Fruit fly (Drosophila melanogaster) whole organism, embryonic: ENCODE results near the gene Dlip1.

ENCODE experiments used
- CG1024 ChIP-seq: fragments of 200-800 bp; sonication (Bioruptor generic); IDR thresholded peaks from 2 replicates; pipeline ENCODE4 v1.3.6; 2022; ENCODE audit warnings: missing biosample characterization, missing genetic modification characterization
- CG10431 ChIP-seq: fragments of 200-800 bp; sonication (Bioruptor generic); optimal IDR thresholded peaks from 3 replicates; lab custom pipeline; 2018; ENCODE audit warnings: missing biosample characterization, mild to moderate bottlenecking, missing genetic modification characterization
- CG10654 ChIP-seq: fragments of 200-800 bp; sonication (Bioruptor generic); optimal IDR thresholded peaks from 2 replicates; lab custom pipeline; 2016; ENCODE audit warnings: missing biosample characterization, missing genetic modification characterization
- CG11696 ChIP-seq: fragments of 200-800 bp; sonication (Bioruptor generic); IDR thresholded peaks from 2 replicates; pipeline ENCODE4 v1.3.6; 2022; ENCODE audit warnings: missing biosample characterization, missing genetic modification characterization
- CG13296 ChIP-seq: fragments of 200-800 bp; sonication (Bioruptor generic); optimal IDR thresholded peaks from 3 replicates; lab custom pipeline; 2018; ENCODE audit warnings: missing biosample characterization, mild to moderate bottlenecking, missing genetic modification characterization
- CG13624 ChIP-seq: fragments of 200-800 bp; sonication (Bioruptor generic); optimal IDR thresholded peaks from 2 replicates; lab custom pipeline; 2016; ENCODE audit warnings: missing biosample characterization, missing genetic modification characterization
- CG13894 ChIP-seq: fragments of 200-800 bp; sonication (Bioruptor generic); optimal IDR thresholded peaks from 3 replicates; lab custom pipeline; 2018; ENCODE audit warnings: missing biosample characterization, mild to moderate bottlenecking, missing genetic modification characterization, moderate library complexity
- CG1603 ChIP-seq: fragments of 200-800 bp; sonication (Bioruptor generic); optimal IDR thresholded peaks from 2 replicates; lab custom pipeline; 2019; ENCODE audit warnings: missing biosample characterization, mild to moderate bottlenecking, missing genetic modification characterization, moderate library complexity
- CG18011 ChIP-seq: fragments of 200-800 bp; sonication (Bioruptor generic); optimal IDR thresholded peaks from 2 replicates; lab custom pipeline; 2017; ENCODE audit warnings: missing biosample characterization, missing genetic modification characterization, mild to moderate bottlenecking, moderate library complexity, missing genotype
- CG18619 ChIP-seq: fragments of 200-800 bp; sonication (Bioruptor generic); optimal IDR thresholded peaks from 3 replicates; lab custom pipeline; 2017; ENCODE audit warnings: missing biosample characterization, mild to moderate bottlenecking, missing genetic modification characterization
- CG2199 ChIP-seq: fragments of 200-800 bp; sonication (Bioruptor generic); IDR thresholded peaks from 3 replicates; pipeline ENCODE4 v1.3.6; 2022; ENCODE audit warnings: missing biosample characterization, missing genetic modification characterization
- CG3281 ChIP-seq: fragments of 200-800 bp; sonication (Bioruptor generic); optimal IDR thresholded peaks from 3 replicates; lab custom pipeline; 2017; ENCODE audit warnings: missing biosample characterization, mild to moderate bottlenecking, missing genetic modification characterization
- CG34376 ChIP-seq: fragments of 200-800 bp; sonication (Bioruptor generic); optimal IDR thresholded peaks from 2 replicates; lab custom pipeline; 2018; ENCODE audit warnings: missing biosample characterization, mild to moderate bottlenecking, missing genetic modification characterization
- CG4328 ChIP-seq: fragments of 200-800 bp; sonication (Bioruptor generic); optimal IDR thresholded peaks from 3 replicates; lab custom pipeline; 2017; ENCODE audit warnings: missing biosample characterization, missing genetic modification reagents, missing genetic modification characterization
- CG6765 ChIP-seq: fragments of 200-800 bp; sonication (Bioruptor generic); optimal IDR thresholded peaks from 3 replicates; lab custom pipeline; 2017; ENCODE audit warnings: missing biosample characterization, mild to moderate bottlenecking, missing genetic modification characterization
- CG7556 ChIP-seq: fragments of 200-800 bp; sonication (Bioruptor generic); optimal IDR thresholded peaks from 2 replicates; lab custom pipeline; 2017; ENCODE audit warnings: missing biosample characterization, mild to moderate bottlenecking, missing genetic modification characterization
- CG7786 ChIP-seq: fragments of 200-800 bp; sonication (Bioruptor generic); optimal IDR thresholded peaks from 2 replicates; lab custom pipeline; 2016; ENCODE audit warnings: missing biosample characterization, missing genetic modification characterization
- CG7928 ChIP-seq: fragments of 200-800 bp; sonication (Bioruptor generic); optimal IDR thresholded peaks from 2 replicates; lab custom pipeline; 2017; ENCODE audit warnings: missing biosample characterization, mild to moderate bottlenecking, missing genetic modification characterization
- Dbx ChIP-seq: fragments of 200-800 bp; sonication (Bioruptor generic); IDR thresholded peaks from 3 replicates; pipeline ENCODE4 v1.3.6; 2022; ENCODE audit warnings: missing biosample characterization, missing genetic modification characterization
- Dip3 ChIP-seq: fragments of 200-800 bp; sonication (Bioruptor generic); optimal IDR thresholded peaks from 3 replicates; lab custom pipeline; 2016; ENCODE audit warnings: missing biosample characterization, missing genetic modification characterization
- Dll ChIP-seq: fragments of 200-800 bp; sonication (Bioruptor generic); IDR thresholded peaks from 4 replicates; pipeline ENCODE4 v1.3.6; 2022; ENCODE audit warnings: missing biosample characterization, missing genetic modification characterization; ENCODE audit not compliant: partially characterized antibody
- ERR ChIP-seq: fragments of 200-800 bp; sonication (Bioruptor generic); optimal IDR thresholded peaks from 2 replicates; lab custom pipeline; 2016; ENCODE audit warnings: missing biosample characterization, missing genetic modification characterization
- HLH54F ChIP-seq: fragments of 200-800 bp; sonication (Bioruptor generic); optimal IDR thresholded peaks from 3 replicates; lab custom pipeline; 2016; ENCODE audit warnings: missing biosample characterization, missing genetic modification characterization
- Hr39 ChIP-seq: fragments of >200 bp; optimal IDR thresholded peaks from 2 replicates; lab custom pipeline; 2017
- Lim3 ChIP-seq: fragments of 200-800 bp; sonication (Bioruptor generic); IDR thresholded peaks from 2 replicates; pipeline ENCODE4 v1.3.6; 2022; ENCODE audit warnings: missing biosample characterization, missing genetic modification characterization
- Max ChIP-seq: fragments of 200-800 bp; sonication (Bioruptor generic); optimal IDR thresholded peaks from 2 replicates; lab custom pipeline; 2016; ENCODE audit warnings: missing biosample characterization, mild to moderate bottlenecking, missing genetic modification characterization
- Med ChIP-seq: fragments of 200-800 bp; sonication (Bioruptor generic); peaks from one replicate; lab custom pipeline; 2016; ENCODE audit warnings: missing biosample characterization, missing genetic modification characterization, mild to moderate bottlenecking, inconsistent platforms, moderate library complexity
- NfI ChIP-seq: fragments of 200-800 bp; sonication (Bioruptor generic); optimal IDR thresholded peaks from 3 replicates; lab custom pipeline; 2018; ENCODE audit warnings: missing biosample characterization, mild to moderate bottlenecking, missing genetic modification characterization, moderate library complexity
- Oli ChIP-seq: fragments of 200-800 bp; sonication (Bioruptor generic); optimal IDR thresholded peaks from 2 replicates; lab custom pipeline; 2018; ENCODE audit warnings: missing biosample characterization, mild to moderate bottlenecking, missing genetic modification characterization, moderate library complexity
- Pdp1 ChIP-seq, 2 experiments: fragments of 200-800 bp; sonication (Bioruptor generic); optimal IDR thresholded peaks; 3 replicates each; lab custom pipeline; 2016; ENCODE audit warnings: missing biosample characterization in 2 of 2, missing genetic modification characterization in 2 of 2, mild to moderate bottlenecking in 1 of 2, moderate library complexity in 1 of 2
- abd-A ChIP-seq: fragments of 200-800 bp; sonication (Bioruptor generic); optimal IDR thresholded peaks from 3 replicates; lab custom pipeline; 2019; ENCODE audit warnings: missing biosample characterization, mild to moderate bottlenecking, missing genetic modification characterization, moderate library complexity
- al ChIP-seq: fragments of 200-800 bp; sonication (Bioruptor generic); IDR thresholded peaks from 2 replicates; pipeline ENCODE4 v1.3.6; 2022; ENCODE audit warnings: missing biosample characterization, missing genetic modification characterization
- az2 ChIP-seq: fragments of 200-800 bp; sonication (Bioruptor generic); optimal IDR thresholded peaks from 3 replicates; lab custom pipeline; 2016; ENCODE audit warnings: missing biosample characterization, missing genetic modification characterization
- bbx ChIP-seq: fragments of 200-800 bp; sonication (Bioruptor generic); IDR thresholded peaks from 2 replicates; pipeline ENCODE4 v1.3.6; 2022; ENCODE audit warnings: missing biosample characterization, missing genetic modification characterization; ENCODE audit not compliant: partially characterized antibody
- chinmo ChIP-seq: fragments of 200-800 bp; sonication (Bioruptor generic); IDR thresholded peaks from 4 replicates; pipeline ENCODE4 v1.3.6; 2022; ENCODE audit warnings: missing biosample characterization, missing genetic modification characterization; ENCODE audit not compliant: partially characterized antibody
- corto ChIP-seq: fragments of 200-800 bp; sonication (Bioruptor generic); optimal IDR thresholded peaks from 2 replicates; lab custom pipeline; 2016; ENCODE audit warnings: missing biosample characterization, mild to moderate bottlenecking, missing genetic modification characterization, moderate library complexity
- da ChIP-seq: fragments of 200-800 bp; sonication (Bioruptor generic); optimal IDR thresholded peaks from 2 replicates; lab custom pipeline; 2016; ENCODE audit warnings: missing biosample characterization, missing genetic modification characterization
- exex ChIP-seq: fragments of 200-800 bp; sonication (Bioruptor generic); optimal IDR thresholded peaks from 4 replicates; lab custom pipeline; 2018; ENCODE audit warnings: missing biosample characterization, mild to moderate bottlenecking, missing genetic modification characterization, moderate library complexity
- fru ChIP-seq: fragments of >200 bp; optimal IDR thresholded peaks from 2 replicates; lab custom pipeline; 2017
- ftz-f1 ChIP-seq: fragments of 200-800 bp; sonication (Bioruptor generic); optimal IDR thresholded peaks from 2 replicates; lab custom pipeline; 2016; ENCODE audit warnings: missing biosample characterization, missing genetic modification characterization
- gem ChIP-seq: fragments of 200-800 bp; sonication (Bioruptor generic); optimal IDR thresholded peaks from 2 replicates; lab custom pipeline; 2019; ENCODE audit warnings: missing biosample characterization, mild to moderate bottlenecking, missing genetic modification characterization, moderate library complexity
- hth ChIP-seq: fragments of >200 bp; optimal IDR thresholded peaks from 2 replicates; lab custom pipeline; 2017; ENCODE audit warnings: inconsistent platforms
- mirr ChIP-seq: fragments of 200-800 bp; sonication (Bioruptor generic); optimal IDR thresholded peaks from 3 replicates; lab custom pipeline; 2018; ENCODE audit warnings: missing biosample characterization, mild to moderate bottlenecking, missing genetic modification characterization
- nerfin-1 ChIP-seq: fragments of 200-800 bp; sonication (Bioruptor generic); optimal IDR thresholded peaks from 3 replicates; lab custom pipeline; 2019; ENCODE audit warnings: missing biosample characterization, mild to moderate bottlenecking, missing genetic modification characterization, moderate library complexity
- pzg ChIP-seq: fragments of 200-800 bp; sonication (Bioruptor generic); optimal IDR thresholded peaks from 3 replicates; lab custom pipeline; 2018; ENCODE audit warnings: missing biosample characterization, mild to moderate bottlenecking, missing genetic modification characterization, moderate library complexity
- ranshi ChIP-seq: fragments of 200-800 bp; sonication (Bioruptor generic); IDR thresholded peaks from 2 replicates; pipeline ENCODE4 v1.3.6; 2022; ENCODE audit warnings: missing biosample characterization, missing genetic modification characterization
- stc ChIP-seq: fragments of 200-800 bp; sonication (Bioruptor generic); IDR thresholded peaks from 2 replicates; pipeline ENCODE4 v1.3.6; 2022; ENCODE audit warnings: missing biosample characterization, missing genetic modification characterization
- sug ChIP-seq: fragments of 200-800 bp; optimal IDR thresholded peaks from 2 replicates; lab custom pipeline; 2019; ENCODE audit warnings: missing biosample characterization, mild to moderate bottlenecking, missing genetic modification characterization, moderate library complexity
- zen2 ChIP-seq: fragments of 200-800 bp; sonication (Bioruptor generic); IDR thresholded peaks from 3 replicates; pipeline ENCODE4 v1.3.6; 2022; ENCODE audit warnings: missing biosample characterization, missing genetic modification characterization; ENCODE audit not compliant: partially characterized antibody

The Dlip1 gene

DNA sequence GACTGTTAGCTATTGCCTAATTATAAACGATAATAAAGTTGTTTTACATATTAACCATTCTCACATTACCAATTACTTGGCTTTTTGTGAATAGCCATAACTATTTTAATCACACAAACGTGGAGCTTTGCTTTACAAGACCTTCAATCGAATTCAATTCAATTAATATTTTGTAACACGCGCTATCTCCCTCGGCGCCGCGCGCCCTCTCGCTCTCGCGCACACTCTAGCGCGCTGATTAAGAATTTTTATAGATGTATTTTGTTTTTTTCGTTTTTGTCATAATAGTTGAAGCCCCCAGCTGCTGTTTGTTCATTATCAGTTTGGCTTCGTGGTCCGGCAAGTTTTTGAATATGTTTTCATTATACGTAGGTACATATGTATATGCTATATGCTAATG, 42.7 kb downstream of the Dlip1 start (continued):
- peak in 1 of 2 experiments; percentile 80 for TF ChIP-seq Pdp1 (GFP tag; optimal IDR thresholded peaks at IDR 0.05; lab: Kevin White, UChicago)
- TF ChIP-seq CG18619 (GFP tag; lab: Kevin White, UChicago): no peak
- TF ChIP-seq CG3281 (GFP tag; lab: Kevin White, UChicago): peak; percentile 7
- peak; percentile 83 for TF ChIP-seq ftz-f1 (GFP tag; lab: Kevin White, UChicago)
- peak; percentile 55; the same call in 1 of the 2 replicates for TF ChIP-seq Lim3 (GFP tag; lab: Robert Waterston, UW)
- 0 out of 3 replicates have a peak, but pooled peaks have one; percentile 45 for TF ChIP-seq CG2199 (GFP tag; lab: Robert Waterston, UW)
- no peak for TF ChIP-seq CG10654 (GFP tag; lab: Kevin White, UChicago)
- no peak for TF ChIP-seq hth (lab: Kevin White, UChicago)
- TF ChIP-seq CG13624: no peak
- TF ChIP-seq mirr (GFP tag; lab: Kevin White, UChicago): peak; percentile 96
- peak; percentile 51 for TF ChIP-seq Med (GFP tag; lab: Kevin White, UChicago)
- TF ChIP-seq CG34376 (GFP tag; lab: Kevin White, UChicago): peak; percentile 86
- no peak for TF ChIP-seq Dll (GFP tag; lab: Robert Waterston, UW)
- no peak for TF ChIP-seq CG4328 (GFP tag; lab: Kevin White, UChicago)
- no peak for TF ChIP-seq gem (tag; lab: Kevin White, UChicago)
- peak; percentile 95 for TF ChIP-seq sug (tag; lab: Kevin White, UChicago)
- TF ChIP-seq CG13296: peak; percentile 13
- TF ChIP-seq nerfin-1 (tag; lab: Kevin White, UChicago): no peak
- peak; percentile 85 for TF ChIP-seq exex (tag; lab: Kevin White, UChicago)
- peak; percentile 89 for TF ChIP-seq abd-A (tag; lab: Kevin White, UChicago)
- TF ChIP-seq bbx (GFP tag; lab: Robert Waterston, UW): no peak
- TF ChIP-seq ranshi (GFP tag; lab: Robert Waterston, UW): no peak
- no peak for TF ChIP-seq Dip3 (GFP tag; lab: Kevin White, UChicago)

DNA sequence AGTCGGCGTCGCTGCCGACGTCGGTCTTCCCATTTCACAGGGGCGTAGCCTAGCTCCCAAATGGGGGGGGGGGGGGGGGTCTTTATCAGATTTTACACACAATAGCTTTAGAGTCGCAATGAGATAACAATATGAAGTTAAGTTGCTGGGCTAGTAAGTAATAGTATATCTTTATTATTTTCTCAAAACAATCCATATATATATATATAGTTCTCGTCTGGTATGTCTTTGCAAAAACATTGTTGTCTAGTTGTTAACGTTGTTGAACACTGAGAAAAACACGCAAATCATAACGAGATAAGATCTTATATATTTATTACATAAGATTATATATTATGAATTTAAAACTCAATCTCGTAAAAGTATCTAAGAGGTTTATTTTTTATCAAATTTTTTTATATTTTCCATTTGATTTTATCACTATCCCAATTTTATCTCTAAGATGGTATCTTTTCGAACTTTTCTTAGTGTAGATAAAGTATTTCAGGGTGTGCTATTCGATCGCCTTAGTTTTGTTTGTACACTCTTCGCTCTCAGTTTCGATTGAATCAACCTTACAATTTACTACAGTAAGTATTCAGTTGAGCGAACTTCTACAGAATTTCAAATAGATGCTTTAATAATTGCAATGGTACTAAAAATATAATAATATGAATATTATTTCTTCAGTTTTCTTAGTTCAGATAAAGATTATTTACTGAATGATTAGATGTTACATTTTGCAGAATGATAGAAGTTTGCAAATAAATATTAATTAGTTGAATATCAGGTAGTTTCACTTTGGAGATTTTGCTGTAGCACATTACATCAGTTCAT, 43.7 kb downstream of the Dlip1 start:
- TF ChIP-seq CG1024 (no peak), CG13894 (tag; lab: Kevin White, UChicago) (peak; percentile 82), corto (no peak), NfI (peak; percentile 69), chinmo (GFP tag; lab: Robert Waterston, UW) (no peak), fru (lab: Kevin White, UChicago) (no peak), CG1603 (tag; lab: Kevin White, UChicago) (peak; percentile 17), HLH54F (peak; percentile 21), CG6765 (GFP tag; lab: Kevin White, UChicago) (peak; percentile 78), stc (GFP tag; lab: Robert Waterston, UW) (peak; percentile 69), Dbx (GFP tag; lab: Robert Waterston, UW) (peak; percentile 94), gem (tag; lab: Kevin White, UChicago) (peak; percentile 80), ERR (no peak), CG18011 (GFP tag; lab: Kevin White, UChicago) (peak; percentile 63), da (GFP tag; lab: Kevin White, UChicago) (no peak), hth (lab: Kevin White, UChicago) (no peak), pzg (GFP tag; lab: Kevin White, UChicago) (peak; percentile 13), CG7928 (GFP tag; lab: Kevin White, UChicago) (peak; percentile 42), CG7786 (GFP tag; lab: Kevin White, UChicago) (peak; percentile 31), al (peak; percentile 92), Oli (tag; lab: Kevin White, UChicago) (peak; percentile 61), Max (GFP tag; lab: Kevin White, UChicago) (no peak), CG11696 (GFP tag; lab: Robert Waterston, UW) (peak; percentile 72), CG7556 (peak; percentile 83), CG10431 (GFP tag; lab: Kevin White, UChicago) (no peak), az2 (GFP tag; lab: Kevin White, UChicago) (no peak), zen2 (GFP tag; lab: Robert Waterston, UW) (no peak), Hr39 (no peak)
